Worm (Caenorhabditis elegans) whole organism, L2 larva: Measurements from ENCODE around the gene thn-1.

Source experiments
- egl-27 ChIP-seq: sonication (generic microtip); optimal IDR thresholded peaks from 3 replicates; lab custom pipeline; 2017; ENCODE audit warnings: missing biosample characterization, missing genetic modification reagents, missing genetic modification characterization
- lin-39 ChIP-seq: fragments of 150-350 bp; optimal IDR thresholded peaks from 2 replicates; lab custom pipeline; 2014; ENCODE audit warnings: missing biosample characterization, missing genetic modification reagents, missing genetic modification characterization
- mdl-1 ChIP-seq, 2 experiments: fragments of 150-350 bp in 1 of 2; sonication (generic microtip) in 1 of 2; optimal IDR thresholded peaks; 2 replicates each; lab custom pipeline; 2017; ENCODE audit warnings: missing biosample characterization in 2 of 2, missing genetic modification characterization in 2 of 2
- nhr-10 ChIP-seq: sonication (generic microtip); optimal IDR thresholded peaks from 2 replicates; lab custom pipeline; 2017; ENCODE audit warnings: missing biosample characterization, missing genetic modification characterization

DNA sequence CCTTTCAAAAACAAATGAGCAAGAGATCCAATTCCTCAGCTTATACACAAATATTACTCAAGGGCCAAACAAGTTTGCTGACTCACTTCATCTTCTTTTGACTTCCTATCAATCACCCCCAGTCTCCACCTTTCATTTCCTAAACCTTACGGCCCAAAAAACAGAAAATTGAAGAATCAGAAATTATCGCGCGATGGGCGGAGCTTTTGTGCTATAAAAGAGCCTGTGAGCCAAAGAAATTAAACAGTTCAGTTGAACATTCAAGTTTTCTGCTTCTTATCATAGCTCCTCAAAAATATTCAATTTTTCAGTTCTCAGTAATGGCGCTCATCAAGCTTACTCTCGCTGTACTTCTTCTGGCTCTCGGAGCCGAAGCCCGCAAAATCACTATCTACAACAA is at the start of gene thn-1:
- TF ChIP-seq nhr-10 (no peak), mdl-1 (tag; optimal IDR thresholded peaks at IDR 0.05; lab: Kevin White, UChicago) (no peak), lin-39 (tag; lab: Kevin White, UChicago) (no peak), egl-27 (tag; lab: Kevin White, UChicago) (no peak)
